Worm (Caenorhabditis elegans) whole organism, mixed stage, embryonic: ENCODE data around the gene fbxa-45.

Source experiments
- M03D4.4 ChIP-seq: sonication (generic microtip); optimal IDR thresholded peaks from 2 replicates; lab custom pipeline; 2017; ENCODE audit warnings: mild to moderate bottlenecking, missing genetic modification characterization, missing compliant biosample characterization
- bed-3 ChIP-seq: fragments of 200-800 bp; sonication (Bioruptor generic); optimal IDR thresholded peaks from 3 replicates; lab custom pipeline; 2018; ENCODE audit warnings: mild to moderate bottlenecking, missing genetic modification characterization, moderate library complexity, missing compliant biosample characterization
- blmp-1 ChIP-seq: fragments of 150-350 bp; optimal IDR thresholded peaks from 2 replicates; lab custom pipeline; 2014; ENCODE audit warnings: missing biosample characterization, missing genetic modification characterization
- ceh-39 ChIP-seq: fragments of 150-350 bp; optimal IDR thresholded peaks from 2 replicates; lab custom pipeline; 2014; ENCODE audit warnings: missing biosample characterization, missing genetic modification characterization
- ceh-43 ChIP-seq: fragments of 200-800 bp; sonication (Bioruptor generic); optimal IDR thresholded peaks from 2 replicates; lab custom pipeline; 2018; ENCODE audit warnings: mild to moderate bottlenecking, missing genetic modification characterization, moderate library complexity, missing compliant biosample characterization
- ceh-83 ChIP-seq: fragments of 200-800 bp; sonication (Bioruptor generic); optimal IDR thresholded peaks from 2 replicates; lab custom pipeline; 2018; ENCODE audit warnings: mild to moderate bottlenecking, missing genetic modification characterization, missing compliant biosample characterization
- ces-1 ChIP-seq: fragments of 150-350 bp; optimal IDR thresholded peaks from 2 replicates; lab custom pipeline; 2014; ENCODE audit warnings: missing biosample characterization, missing genetic modification reagents, missing genetic modification characterization
- cnd-1 ChIP-seq: fragments of 200-800 bp; sonication (Bioruptor generic); optimal IDR thresholded peaks from 2 replicates; lab custom pipeline; 2018; ENCODE audit warnings: mild to moderate bottlenecking, missing genetic modification characterization, missing compliant biosample characterization
- elt-1 ChIP-seq: sonication (generic microtip); optimal IDR thresholded peaks from 2 replicates; lab custom pipeline; 2017; ENCODE audit warnings: missing genetic modification characterization, mild to moderate bottlenecking, missing compliant biosample characterization, antibody characterized with exemption, moderate library complexity, borderline replicate concordance; ENCODE audit not compliant: insufficient read depth
- elt-3 ChIP-seq: fragments of 150-350 bp; optimal IDR thresholded peaks from 2 replicates; lab custom pipeline; 2014; ENCODE audit warnings: missing biosample characterization, missing genetic modification characterization
- flh-1 ChIP-seq: fragments of 200-800 bp; sonication (Bioruptor generic); optimal IDR thresholded peaks from 2 replicates; lab custom pipeline; 2018; ENCODE audit warnings: mild to moderate bottlenecking, missing genetic modification characterization, moderate library complexity, missing compliant biosample characterization
- hlh-1 ChIP-seq: fragments of 150-350 bp; optimal IDR thresholded peaks from 2 replicates; lab custom pipeline; 2014; ENCODE audit warnings: missing biosample characterization, missing genetic modification reagents, missing genetic modification characterization
- lin-13 ChIP-seq: fragments of 150-350 bp; optimal IDR thresholded peaks from 2 replicates; lab custom pipeline; 2014; ENCODE audit warnings: missing biosample characterization, missing genetic modification characterization
- lsy-2 ChIP-seq: fragments of 150-350 bp; optimal IDR thresholded peaks from 2 replicates; lab custom pipeline; 2014; ENCODE audit warnings: missing biosample characterization, missing genetic modification characterization
- mep-1 ChIP-seq: fragments of 150-350 bp; optimal IDR thresholded peaks from 2 replicates; lab custom pipeline; 2017; ENCODE audit warnings: missing biosample characterization, missing genetic modification reagents, missing genetic modification characterization, inconsistent platforms
- mls-2 ChIP-seq: sonication (generic microtip); optimal IDR thresholded peaks from 2 replicates; lab custom pipeline; 2016; ENCODE audit warnings: mild to moderate bottlenecking, missing genetic modification characterization, moderate library complexity, missing compliant biosample characterization
- nhr-12 ChIP-seq: fragments of 150-350 bp; optimal IDR thresholded peaks from 2 replicates; lab custom pipeline; 2014; ENCODE audit warnings: missing biosample characterization, missing genetic modification characterization
- nhr-2 ChIP-seq: fragments of 150-350 bp; optimal IDR thresholded peaks from 2 replicates; lab custom pipeline; 2014; ENCODE audit warnings: missing biosample characterization, missing genetic modification characterization
- nhr-237 ChIP-seq: fragments of 150-350 bp; optimal IDR thresholded peaks from 2 replicates; lab custom pipeline; 2014; ENCODE audit warnings: missing biosample characterization, missing genetic modification characterization
- nhr-28 ChIP-seq: fragments of 150-350 bp; optimal IDR thresholded peaks from 2 replicates; lab custom pipeline; 2014; ENCODE audit warnings: missing biosample characterization, missing genetic modification characterization
- nhr-76 ChIP-seq: sonication (generic microtip); optimal IDR thresholded peaks from 2 replicates; lab custom pipeline; 2017; ENCODE audit warnings: missing biosample characterization, missing genetic modification characterization
- pha-4 ChIP-seq: fragments of 150-350 bp; optimal IDR thresholded peaks from 2 replicates; lab custom pipeline; 2018; ENCODE audit warnings: missing biosample characterization, missing genetic modification reagents, missing genetic modification characterization
- sem-2 ChIP-seq: fragments of 200-800 bp; sonication (Bioruptor generic); optimal IDR thresholded peaks from 2 replicates; lab custom pipeline; 2018; ENCODE audit warnings: mild to moderate bottlenecking, missing genetic modification characterization, missing compliant biosample characterization
- snpc-4 ChIP-seq: fragments of 150-350 bp; optimal IDR thresholded peaks from 2 replicates; lab custom pipeline; 2014; ENCODE audit warnings: missing biosample characterization, missing genetic modification characterization
- sptf-1 ChIP-seq: sonication (generic microtip); optimal IDR thresholded peaks from 2 replicates; lab custom pipeline; 2017; ENCODE audit warnings: mild to moderate bottlenecking, missing genetic modification characterization, moderate library complexity, missing compliant biosample characterization
- unc-120 ChIP-seq: sonication (generic microtip); optimal IDR thresholded peaks from 2 replicates; lab custom pipeline; 2017; ENCODE audit warnings: missing genetic modification characterization, missing compliant biosample characterization; ENCODE audit not compliant: poor library complexity, severe bottlenecking
- unc-39 ChIP-seq: fragments of 150-350 bp; optimal IDR thresholded peaks from 2 replicates; lab custom pipeline; 2014; ENCODE audit warnings: missing biosample characterization, missing genetic modification characterization
- unc-62 ChIP-seq: fragments of 150-350 bp; optimal IDR thresholded peaks from 2 replicates; lab custom pipeline; 2014; ENCODE audit warnings: missing biosample characterization, missing genetic modification reagents, missing genetic modification characterization
- zip-8 ChIP-seq: fragments of 150-350 bp; optimal IDR thresholded peaks from 2 replicates; lab custom pipeline; 2014; ENCODE audit warnings: missing biosample characterization, missing genetic modification characterization
- ztf-11 ChIP-seq: fragments of 150-350 bp; optimal IDR thresholded peaks from 2 replicates; lab custom pipeline; 2014; ENCODE audit warnings: missing biosample characterization, missing genetic modification characterization

The fbxa-45 gene

ce11 chrV:16874966-16875365 is 24.3 kb downstream of the fbxa-45 start, which contains the start of gene F49A5.10:
Gene F49A5.10 (plus strand): TSS chrV:16875266.
- TF ChIP-seq elt-3 (tag; lab: Kevin White, UChicago): no peak
- TF ChIP-seq nhr-12 (tag; lab: Kevin White, UChicago): no peak
- TF ChIP-seq unc-39: no peak
- TF ChIP-seq zip-8: no peak
- no peak for TF ChIP-seq ces-1 (GFP tag; lab: Kevin White, UChicago)
- no peak for TF ChIP-seq nhr-237 (tag; lab: Kevin White, UChicago)
- TF ChIP-seq bed-3 (GFP tag; lab: Kevin White, UChicago): no peak
- no peak for TF ChIP-seq flh-1 (GFP tag; lab: Kevin White, UChicago)
- TF ChIP-seq nhr-76 (tag; lab: Kevin White, UChicago): no peak
- no peak for TF ChIP-seq unc-120 (tag; lab: Kevin White, UChicago)
- no peak for TF ChIP-seq ceh-39 (tag; lab: Kevin White, UChicago)
- no peak for TF ChIP-seq ztf-11 (tag; lab: Kevin White, UChicago)
- TF ChIP-seq, all 35 proteins: peak for 0

ce11 chrV:16873642-16874041 is 25.6 kb downstream of the fbxa-45 start, which contains the start of gene srw-23:
Gene srw-23 (plus strand): TSS chrV:16873942.
- no peak for TF ChIP-seq ceh-83 (GFP tag; lab: Kevin White, UChicago)
- no peak for TF ChIP-seq M03D4.4
- TF ChIP-seq sptf-1 (tag; lab: Kevin White, UChicago): no peak
- TF ChIP-seq hlh-1 (tag; lab: Kevin White, UChicago): no peak
- TF ChIP-seq unc-62 (GFP tag; lab: Kevin White, UChicago): no peak
- no peak for TF ChIP-seq sem-2 (GFP tag; lab: Kevin White, UChicago)
- TF ChIP-seq unc-120 (tag; lab: Kevin White, UChicago): no peak
- TF ChIP-seq bed-3 (GFP tag; lab: Kevin White, UChicago): no peak
- no peak for TF ChIP-seq lsy-2

- TF ChIP-seq snpc-4 (tag; lab: Kevin White, UChicago) (no peak), ceh-43 (GFP tag; lab: Kevin White, UChicago) (no peak), nhr-28 (tag; lab: Kevin White, UChicago) (no peak), sptf-1 (tag; lab: Kevin White, UChicago) (no peak), unc-39 (no peak), elt-3 (tag; lab: Kevin White, UChicago) (no peak), mls-2 (no peak), flh-1 (GFP tag; lab: Kevin White, UChicago) (no peak)
Observed at ce11 chrV:16871387-16871786, 27.9 kb downstream of the fbxa-45 start, which contains the start of gene thn-4. Gene thn-4 (minus strand): TSS chrV:16871487.

- TF ChIP-seq lin-13 (tag; lab: Kevin White, UChicago): no peak
- no peak for TF ChIP-seq mls-2
- no peak for TF ChIP-seq mep-1
- no peak for TF ChIP-seq nhr-237 (tag; lab: Kevin White, UChicago)
- TF ChIP-seq unc-39: no peak
- no peak for TF ChIP-seq nhr-2 (tag; lab: Kevin White, UChicago)
- TF ChIP-seq pha-4 (tag; lab: Kevin White, UChicago): no peak
- no peak for TF ChIP-seq blmp-1 (tag; lab: Kevin White, UChicago)
- no peak for TF ChIP-seq unc-62 (GFP tag; lab: Kevin White, UChicago)
- TF ChIP-seq zip-8: no peak
- TF ChIP-seq elt-1: no peak
- no peak for TF ChIP-seq hlh-1 (tag; lab: Kevin White, UChicago)
- no peak for TF ChIP-seq elt-3 (tag; lab: Kevin White, UChicago)
- TF ChIP-seq sptf-1 (tag; lab: Kevin White, UChicago): no peak
- TF ChIP-seq ceh-39 (tag; lab: Kevin White, UChicago): no peak
- no peak for TF ChIP-seq M03D4.4
- TF ChIP-seq lsy-2: no peak
- no peak for TF ChIP-seq nhr-12 (tag; lab: Kevin White, UChicago)
Observed at ce11 chrV:16869740-16870139, 29.5 kb downstream of the fbxa-45 start, which contains the start of gene clec-33. Gene clec-33 (minus strand): TSS chrV:16869840.

ce11 chrV:16865404-16865803 is 33.9 kb downstream of the fbxa-45 start, which contains the start of gene clec-28:
Gene clec-28 (plus strand): TSS chrV:16865704.
- TF ChIP-seq ceh-39 (tag; lab: Kevin White, UChicago): no peak

- no peak for TF ChIP-seq ceh-39 (tag; lab: Kevin White, UChicago)
- TF ChIP-seq snpc-4 (tag; lab: Kevin White, UChicago): no peak
- no peak for TF ChIP-seq cnd-1 (tag; lab: Kevin White, UChicago)
Observed at ce11 chrV:16861719-16862118, 37.5 kb downstream of the fbxa-45 start, which contains the start of the genes clec-32 and clec-24. Gene clec-32 (minus strand): TSS chrV:16861819. Gene clec-24 (plus strand): TSS chrV:16862012.
